Worm (Caenorhabditis elegans): ENCODE results near the gene R09A8.2.
A peak's percentile ranks its signal among the peaks of the same experiment; 100 is the strongest.

ce11 chrX:12635010-12635409 is 15.7 kb downstream of the R09A8.2 start:
- no peak for TF ChIP-seq mel-28 (tag; optimal IDR thresholded peaks at IDR 0.05; ENCODE audit: borderline replicate concordance)
- no peak for TF ChIP-seq him-1 (tag; optimal IDR thresholded peaks at IDR 0.05)
- TF ChIP-seq sea-2 (GFP tag; IDR thresholded peaks at IDR 0.05), result no peak
- TF ChIP-seq lin-35 (GFP tag; optimal IDR thresholded peaks at IDR 0.05), result no peak
- no peak for TF ChIP-seq T07F8.4 (tag; optimal IDR thresholded peaks at IDR 0.05)
- TF ChIP-seq lin-54 (GFP tag; optimal IDR thresholded peaks at IDR 0.05), result peak; percentile 12
- 0 out of 2 replicates have a peak, but pooled peaks have one; percentile 42 for TF ChIP-seq dox-1 (GFP tag; IDR thresholded peaks at IDR 0.05)
- no peak for TF ChIP-seq let-526 (GFP tag; IDR thresholded peaks at IDR 0.05)
- no peak for TF ChIP-seq lsl-1 (GFP tag; optimal IDR thresholded peaks at IDR 0.05)
- no peak for TF ChIP-seq zim-3 (tag; optimal IDR thresholded peaks at IDR 0.05)
- no peak for TF ChIP-seq nhr-90 (tag; optimal IDR thresholded peaks at IDR 0.05)

Measured in whole organism, young adult.